Fruit fly (Drosophila melanogaster): ENCODE measurements around the gene Npc2c.
A peak's percentile ranks its signal among the peaks of the same experiment; 100 is the strongest.

Gene Npc2c

dm6 chr3R:10059952-10060351 is at the start of gene Npc2c:
TSS of gene Npc2c (plus strand) at chr3R:10060252.
- TF ChIP-seq Eip93F (GFP tag; optimal IDR thresholded peaks at IDR 0.05) (no peak), salr (GFP tag; optimal IDR thresholded peaks at IDR 0.05) (no peak), Ets21C (GFP tag; optimal IDR thresholded peaks at IDR 0.05) (no peak), achi (GFP tag; optimal IDR thresholded peaks at IDR 0.05) (no peak), fkh (GFP tag; optimal IDR thresholded peaks at IDR 0.05) (no peak), CG32006 (GFP tag; optimal IDR thresholded peaks at IDR 0.05) (no peak), net (GFP tag; optimal IDR thresholded peaks at IDR 0.05) (no peak), CG7368 (GFP tag; optimal IDR thresholded peaks at IDR 0.05) (no peak), Hr39 (GFP tag; optimal IDR thresholded peaks at IDR 0.05) (no peak), CG1621 (tag; optimal IDR thresholded peaks at IDR 0.05) (no peak), CG31627 (GFP tag; optimal IDR thresholded peaks at IDR 0.05) (no peak), CG8319 (GFP tag; optimal IDR thresholded peaks at IDR 0.05) (no peak), CG6276 (GFP tag; optimal IDR thresholded peaks at IDR 0.05) (no peak), CG4318 (GFP tag; optimal IDR thresholded peaks at IDR 0.05) (no peak)

dm6 chr3R:10024032-10024712 is 35.9 kb upstream of the Npc2c start:
- TF ChIP-seq svp (GFP tag) (peak; percentile 48), vri (GFP tag; optimal IDR thresholded peaks at IDR 0.05) (peak; percentile 56), CG6163 (GFP tag; IDR thresholded peaks at IDR 0.05) (peak; percentile 45; the same call in 1 of the 3 replicates), dsx (GFP tag; optimal IDR thresholded peaks at IDR 0.05; ENCODE audit: poor library complexity, severe bottlenecking) (no peak)

- no peak for TF ChIP-seq CG11902 (GFP tag; optimal IDR thresholded peaks at IDR 0.05)
- TF ChIP-seq dsx (GFP tag; optimal IDR thresholded peaks at IDR 0.05; ENCODE audit: poor library complexity, severe bottlenecking): no peak
- TF ChIP-seq lz (GFP tag; optimal IDR thresholded peaks at IDR 0.05): no peak
- TF ChIP-seq fkh (GFP tag; optimal IDR thresholded peaks at IDR 0.05): no peak
- no peak for TF ChIP-seq dac (GFP tag; optimal IDR thresholded peaks at IDR 0.05)
- no peak for TF ChIP-seq pdm3 (GFP tag; optimal IDR thresholded peaks at IDR 0.05)
- no peak for TF ChIP-seq Blimp-1 (GFP tag; optimal IDR thresholded peaks at IDR 0.05)
- TF ChIP-seq CG7368 (GFP tag; optimal IDR thresholded peaks at IDR 0.05): no peak
- no peak for TF ChIP-seq CG4318 (GFP tag; optimal IDR thresholded peaks at IDR 0.05)
- no peak for TF ChIP-seq fd85E (GFP tag; optimal IDR thresholded peaks at IDR 0.05)
- no peak for TF ChIP-seq CG10631 (GFP tag; optimal IDR thresholded peaks at IDR 0.05)
- TF ChIP-seq Lpt (GFP tag; optimal IDR thresholded peaks at IDR 0.05): no peak
These were observed 35.0 kb upstream of the Npc2c start, which contains the start of gene CG31407 for dm6 chr3R:10025050-10025449. TSS of gene CG31407 (minus strand) at chr3R:10025150.

dm6 chr3R:10028378-10028777 is 31.7 kb upstream of the Npc2c start:
- TF ChIP-seq Eip93F (GFP tag; optimal IDR thresholded peaks at IDR 0.05): no peak
- no peak for TF ChIP-seq CG11762 (GFP tag; optimal IDR thresholded peaks at IDR 0.05; ENCODE audit: insufficient read depth)
- peak; percentile 68 for TF ChIP-seq CG15336 (GFP tag; IDR thresholded peaks at IDR 0.05)
- no peak for TF ChIP-seq dsx (GFP tag; optimal IDR thresholded peaks at IDR 0.05; ENCODE audit: poor library complexity, severe bottlenecking)
- TF ChIP-seq Eip78C (GFP tag): peak; percentile 23
- TF ChIP-seq dac (GFP tag; optimal IDR thresholded peaks at IDR 0.05): peak; percentile 33
- no peak for TF ChIP-seq Sox14 (GFP tag; optimal IDR thresholded peaks at IDR 0.05)
- no peak for TF ChIP-seq CG31627 (GFP tag; optimal IDR thresholded peaks at IDR 0.05)
- no peak for TF ChIP-seq achi (GFP tag; optimal IDR thresholded peaks at IDR 0.05)
- no peak for TF ChIP-seq CG7368 (GFP tag; optimal IDR thresholded peaks at IDR 0.05)
- TF ChIP-seq CG10631 (GFP tag; optimal IDR thresholded peaks at IDR 0.05): no peak
- peak; percentile 8 for TF ChIP-seq OdsH (GFP tag; optimal IDR thresholded peaks at IDR 0.05)
- TF ChIP-seq CG6163 (GFP tag; IDR thresholded peaks at IDR 0.05): no peak
- TF ChIP-seq CG32006 (GFP tag; optimal IDR thresholded peaks at IDR 0.05): peak; percentile 59
- TF ChIP-seq eg (GFP tag; IDR thresholded peaks at IDR 0.05): peak; percentile 42; the same call in 1 of the 3 replicates
- no peak for TF ChIP-seq Eip75B (GFP tag; optimal IDR thresholded peaks at IDR 0.05)
- no peak for TF ChIP-seq svp (GFP tag)
- TF ChIP-seq acj6 (GFP tag; optimal IDR thresholded peaks at IDR 0.05): no peak
- peak; percentile 54 for TF ChIP-seq Hr4 (GFP tag; optimal IDR thresholded peaks at IDR 0.05)
- TF ChIP-seq CG6276 (GFP tag; optimal IDR thresholded peaks at IDR 0.05): peak; percentile 59
- no peak for TF ChIP-seq fd85E (GFP tag; optimal IDR thresholded peaks at IDR 0.05)
- TF ChIP-seq CG6808 (GFP tag; optimal IDR thresholded peaks at IDR 0.05): no peak
- TF ChIP-seq Hr39 (GFP tag; optimal IDR thresholded peaks at IDR 0.05): no peak
